Worm (Caenorhabditis elegans) whole organism, L4/young adult: Measurements from ENCODE around the gene C54C6.11.

ENCODE experiments used
- W03F9.2 ChIP-seq: fragments of 150-350 bp; optimal IDR thresholded peaks from 2 replicates; lab custom pipeline; 2014; ENCODE audit warnings: missing biosample characterization, missing genetic modification characterization
- dao-5 ChIP-seq: sonication (generic microtip); optimal IDR thresholded peaks from 2 replicates; lab custom pipeline; 2016; ENCODE audit warnings: missing genotype, missing genetic modification characterization, moderate library complexity, missing compliant biosample characterization
- him-1 ChIP-seq: sonication (generic microtip); optimal IDR thresholded peaks from 2 replicates; lab custom pipeline; 2016; ENCODE audit warnings: missing genotype, missing genetic modification reagents, missing genetic modification characterization, missing compliant biosample characterization

The C54C6.11 gene

ce11 chrIII:3548017-3548416, at the start of gene C54C6.11:
Gene C54C6.11 (plus strand): TSS chrIII:3548317.
- no peak for TF ChIP-seq him-1
- no peak for TF ChIP-seq dao-5

DNA sequence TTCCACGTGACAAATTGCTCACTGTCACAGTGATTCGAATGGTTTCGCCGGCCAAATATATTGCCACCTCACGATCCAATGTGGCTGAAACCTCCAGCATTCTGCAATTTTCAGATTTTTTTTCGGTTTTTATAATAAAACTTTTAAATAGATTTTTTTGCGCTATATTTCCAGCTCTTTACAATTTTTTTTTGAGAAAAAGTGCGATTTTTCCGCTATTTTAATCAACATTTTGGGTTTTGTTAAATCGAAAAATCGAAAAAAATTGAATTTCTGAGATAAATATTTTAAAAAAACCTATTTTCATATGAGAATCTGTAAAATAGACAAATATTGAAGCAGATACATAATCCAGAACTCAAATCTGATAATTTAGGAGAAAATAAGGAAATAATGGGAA, 49.2 kb upstream of the C54C6.11 start, which contains the start of gene M01F1.9:
M01F1.9 (minus strand) TSS at position 101 of the 400 bp plus-strand sequence.
- no peak for TF ChIP-seq dao-5
- TF ChIP-seq him-1 = no peak
- no peak for TF ChIP-seq W03F9.2 (tag; lab: Kevin White, UChicago)

DNA sequence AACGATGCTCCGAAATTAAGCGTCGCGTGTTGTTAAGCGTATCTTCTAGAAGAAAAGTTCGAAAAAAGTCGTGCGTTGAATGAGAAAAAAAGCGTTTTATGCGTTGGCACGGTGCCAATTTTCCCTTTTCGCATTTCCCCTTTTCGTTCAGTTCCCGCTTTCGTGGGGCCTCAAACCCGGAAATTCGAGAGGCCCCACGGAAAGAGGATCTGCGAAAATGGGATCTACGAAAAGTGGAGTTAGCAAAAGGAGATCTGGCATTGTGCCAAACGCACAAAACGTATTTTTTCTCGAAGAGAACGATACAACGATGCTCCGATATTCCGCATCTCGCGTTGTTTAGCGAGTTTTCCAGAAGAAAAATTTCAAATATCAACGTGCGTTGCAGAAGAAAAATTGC, 48.3 kb upstream of the C54C6.11 start:
- TF ChIP-seq dao-5 (no peak), W03F9.2 (tag; lab: Kevin White, UChicago) (no peak), him-1 (no peak)

- TF ChIP-seq dao-5 = no peak
- TF ChIP-seq him-1 = no peak
- TF ChIP-seq W03F9.2 (tag; lab: Kevin White, UChicago) = no peak
Observed at ce11 chrIII:3502215-3502838, 45.8 kb upstream of the C54C6.11 start, which contains the start of gene M01F1.8. Gene M01F1.8 (minus strand): TSS chrIII:3502549.

DNA sequence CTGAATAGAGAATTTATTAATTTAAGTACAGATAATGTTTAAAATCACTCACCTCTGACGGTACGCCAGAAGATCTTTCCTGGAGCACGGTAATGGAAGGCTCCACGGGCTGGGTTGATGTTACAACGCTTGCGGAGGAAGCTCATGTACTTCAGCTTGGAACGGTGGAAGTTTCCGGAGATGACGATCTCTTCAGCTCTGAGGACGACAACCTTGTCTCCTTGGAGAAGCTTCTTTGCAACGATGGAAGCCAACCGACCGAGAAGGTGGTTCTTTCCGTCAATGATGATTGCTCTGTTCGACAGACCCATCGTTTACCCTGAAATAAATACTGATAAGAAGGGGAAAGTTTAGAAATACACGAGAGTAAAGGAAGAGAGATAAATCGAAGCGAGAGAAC, 44.8 kb upstream of the C54C6.11 start, which contains the start of gene rpl-16:
rpl-16 (minus strand) TSS at position 319 of the 400 bp plus-strand sequence.
- TF ChIP-seq dao-5 (no peak), W03F9.2 (tag; lab: Kevin White, UChicago) (no peak), him-1 (no peak)

DNA sequence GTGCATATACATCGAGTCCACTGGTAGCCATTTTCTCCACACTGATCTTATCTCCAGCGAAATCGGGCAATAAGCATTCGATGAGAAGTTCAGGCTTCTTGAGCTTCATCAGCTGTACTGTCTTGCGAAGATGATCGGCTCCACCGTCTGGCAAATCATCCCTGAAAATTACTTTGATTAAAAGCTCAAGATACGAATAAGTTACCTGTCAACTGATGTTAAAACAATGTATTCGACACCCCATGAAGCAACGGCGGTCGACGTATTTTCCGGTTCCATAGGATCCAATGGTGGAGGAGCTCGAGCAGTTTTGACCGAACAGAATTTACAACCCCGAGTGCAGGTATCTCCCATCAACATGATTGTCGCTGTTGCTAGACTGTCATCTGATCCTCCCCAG, 43.9 kb upstream of the C54C6.11 start:
- TF ChIP-seq dao-5 (no peak), W03F9.2 (tag; lab: Kevin White, UChicago) (no peak), him-1 (no peak)

ce11 chrIII:3505051-3505548, 43.0 kb upstream of the C54C6.11 start, which contains the start of gene lias-1:
Gene lias-1 (minus strand): TSS chrIII:3505101.
- peak; percentile 94 for TF ChIP-seq W03F9.2 (tag; lab: Kevin White, UChicago)
- peak; percentile 19 for TF ChIP-seq him-1
- no peak for TF ChIP-seq dao-5

ce11 chrIII:3509908-3510307, 38.2 kb upstream of the C54C6.11 start, which contains the start of the genes M01F1.4 and mrpl-35:
Gene M01F1.4 (minus strand): TSS chrIII:3510033.
Gene mrpl-35 (plus strand): TSS chrIII:3510237.
- TF ChIP-seq him-1 (no peak), W03F9.2 (tag; lab: Kevin White, UChicago) (peak; percentile 82)

ce11 chrIII:3511808-3512207, 36.3 kb upstream of the C54C6.11 start:
- TF ChIP-seq W03F9.2 (tag; lab: Kevin White, UChicago) (no peak), him-1 (no peak), dao-5 (no peak)

DNA sequence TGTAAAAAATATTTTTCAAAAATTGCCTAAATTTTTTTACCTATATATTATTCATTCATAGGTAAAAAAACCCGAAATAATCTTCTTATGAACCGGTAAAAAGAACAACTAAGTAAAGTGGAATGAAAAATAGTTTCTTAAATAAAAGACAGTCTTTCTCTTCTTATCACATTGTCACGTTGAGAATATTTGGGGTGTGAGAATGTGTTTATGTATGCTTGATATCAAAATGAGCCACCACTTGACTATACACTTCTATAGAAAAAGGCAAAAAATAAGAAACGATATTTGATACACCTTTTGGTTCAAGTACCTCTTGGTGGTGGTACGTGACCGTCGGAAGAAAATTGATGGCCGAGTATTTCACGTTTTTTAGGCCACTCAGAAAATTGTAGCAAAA, 28.6 kb upstream of the C54C6.11 start, which contains the start of gene hmit-1.3:
hmit-1.3 (minus strand) TSS at position 103 of the 400 bp plus-strand sequence.
- TF ChIP-seq him-1 = no peak
- no peak for TF ChIP-seq dao-5
- no peak for TF ChIP-seq W03F9.2 (tag; lab: Kevin White, UChicago)

- no peak for TF ChIP-seq dao-5
- no peak for TF ChIP-seq him-1
- peak; percentile 11 for TF ChIP-seq W03F9.2 (tag; lab: Kevin White, UChicago)
Observed at ce11 chrIII:3520417-3520816, 27.7 kb upstream of the C54C6.11 start.

DNA sequence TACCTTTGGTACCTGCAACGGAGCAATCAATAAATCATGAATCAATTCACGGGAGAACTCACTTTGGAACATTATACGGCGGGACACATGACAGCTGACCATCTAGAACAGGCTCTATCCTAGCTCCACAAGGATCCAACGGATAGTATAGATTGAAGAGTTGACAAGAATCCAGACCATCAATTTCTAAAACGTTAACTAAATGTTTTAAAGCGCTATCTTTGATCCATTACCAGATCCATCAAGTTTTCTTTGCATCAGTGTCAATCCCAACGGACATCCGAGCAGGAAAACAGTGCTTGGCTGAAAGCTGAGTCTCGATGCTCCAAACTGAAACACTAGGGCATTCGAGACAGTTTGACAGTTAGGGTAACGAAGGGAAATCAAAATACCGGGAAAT, 24.8 kb upstream of the C54C6.11 start:
- no peak for TF ChIP-seq W03F9.2 (tag; lab: Kevin White, UChicago)

- TF ChIP-seq him-1 (no peak), dao-5 (no peak), W03F9.2 (tag; lab: Kevin White, UChicago) (no peak)
Observed at ce11 chrIII:3528342-3528741, 19.8 kb upstream of the C54C6.11 start, which contains the start of gene rpl-37. Gene rpl-37 (plus strand): TSS chrIII:3528642.

DNA sequence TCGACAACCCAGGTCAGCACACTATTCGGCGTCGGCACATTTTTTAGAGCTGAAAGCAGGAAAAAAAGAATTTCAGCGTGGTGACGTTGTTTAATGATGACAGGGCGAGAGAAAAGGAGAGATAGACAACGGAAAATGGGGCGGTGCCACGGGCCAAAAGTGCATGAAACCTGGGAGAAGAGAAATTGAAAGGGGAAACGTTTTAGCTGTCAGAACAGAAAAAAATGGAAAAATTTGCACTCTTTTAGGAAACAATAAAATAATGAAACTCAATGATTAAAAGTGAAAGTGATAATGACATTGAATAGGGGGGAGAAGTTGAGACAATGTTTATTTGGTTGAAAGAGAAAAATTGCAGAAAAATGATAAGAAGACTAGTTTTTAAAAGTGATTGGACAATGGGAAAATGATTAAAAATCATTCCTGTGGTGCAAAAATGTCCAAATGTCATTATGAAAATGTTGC, 18.3 kb upstream of the C54C6.11 start, which contains the start of gene pitp-1:
pitp-1 (minus strand) TSS at position 51 of the 465 bp plus-strand sequence.
- TF ChIP-seq W03F9.2 (tag; lab: Kevin White, UChicago) (no peak), dao-5 (no peak), him-1 (no peak)

DNA sequence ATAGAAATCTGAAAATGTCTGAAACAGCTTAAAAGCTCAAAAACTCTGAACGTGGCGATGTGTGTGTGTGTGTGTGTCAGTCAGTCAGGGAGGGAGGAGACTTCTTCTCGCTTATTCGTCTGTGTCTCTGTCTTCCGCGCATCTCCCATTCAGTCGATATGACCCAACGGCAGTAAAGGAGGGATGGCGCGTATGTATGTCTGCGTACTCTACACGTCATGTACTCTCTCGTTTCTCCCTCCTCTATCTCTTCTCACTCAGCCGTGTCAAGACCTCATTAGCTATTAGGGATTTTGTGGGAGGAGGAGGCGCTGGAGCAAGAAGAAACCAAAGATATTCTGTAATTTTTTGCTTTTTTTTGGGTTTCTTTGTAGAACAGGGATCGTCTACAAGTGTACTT, 16.1 kb upstream of the C54C6.11 start:
- TF ChIP-seq him-1 (peak; percentile 35), dao-5 (no peak)
